Worm (Caenorhabditis elegans) whole organism, late embryonic: ENCODE measurements around the gene taf-8.

Source experiments
- ahr-1 ChIP-seq: sonication (generic microtip); optimal IDR thresholded peaks from 2 replicates; lab custom pipeline; 2016; ENCODE audit warnings: missing genetic modification characterization, missing compliant biosample characterization
- ama-1 ChIP-seq: fragments of 150-350 bp; optimal IDR thresholded peaks from 2 replicates; lab custom pipeline; 2014
- ceh-14 ChIP-seq: sonication (generic microtip); optimal IDR thresholded peaks from 2 replicates; lab custom pipeline; 2016; ENCODE audit warnings: missing genotype, missing genetic modification characterization, missing compliant biosample characterization
- dve-1 ChIP-seq: sonication (generic microtip); optimal IDR thresholded peaks from 2 replicates; lab custom pipeline; 2017; ENCODE audit warnings: antibody characterized with exemption, mild to moderate bottlenecking, missing genetic modification characterization, missing compliant biosample characterization
- hlh-30 ChIP-seq: sonication (generic microtip); optimal IDR thresholded peaks from 2 replicates; lab custom pipeline; 2017; ENCODE audit warnings: antibody characterized with exemption, missing genetic modification characterization, missing compliant biosample characterization; ENCODE audit not compliant: insufficient read depth
- madf-2 ChIP-seq: sonication (generic microtip); optimal IDR thresholded peaks from 2 replicates; lab custom pipeline; 2017; ENCODE audit warnings: missing genetic modification characterization, missing compliant biosample characterization
- nhr-11 ChIP-seq: fragments of 150-350 bp; optimal IDR thresholded peaks from 2 replicates; lab custom pipeline; 2014; ENCODE audit warnings: missing biosample characterization, missing genetic modification characterization
- pha-2 ChIP-seq: sonication (generic microtip); optimal IDR thresholded peaks from 2 replicates; lab custom pipeline; 2017; ENCODE audit warnings: mild to moderate bottlenecking, missing genetic modification characterization, missing compliant biosample characterization
- sox-4 ChIP-seq: sonication (generic microtip); optimal IDR thresholded peaks from 2 replicates; lab custom pipeline; 2017; ENCODE audit warnings: mild to moderate bottlenecking, missing genetic modification characterization, inconsistent platforms, missing compliant biosample characterization
- zip-5 ChIP-seq: sonication (generic microtip); optimal IDR thresholded peaks from 2 replicates; lab custom pipeline; 2016; ENCODE audit warnings: missing genetic modification characterization, missing compliant biosample characterization

DNA sequence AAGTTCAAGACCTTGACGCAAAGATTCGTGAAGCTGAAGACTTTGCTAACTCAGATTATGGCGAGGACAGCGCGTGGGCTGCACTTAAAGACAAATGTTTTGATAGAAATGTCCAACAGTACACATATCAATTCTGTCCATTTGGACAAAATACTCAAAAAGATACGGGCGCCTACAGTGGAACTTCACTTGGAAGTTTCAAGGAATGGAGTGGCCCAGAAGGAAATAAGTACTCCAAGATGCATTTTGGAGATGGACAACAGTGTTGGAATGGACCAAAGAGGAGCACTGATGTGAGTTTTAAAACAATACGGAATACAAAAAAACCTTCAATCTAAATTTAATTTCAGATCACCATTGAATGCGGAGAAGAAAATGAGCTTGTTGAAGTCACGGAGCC, 43.2 kb upstream of the taf-8 start:
- TF ChIP-seq ceh-14 (tag; lab: Kevin White, UChicago) (no peak), ama-1 (lab: Kevin White, UChicago) (no peak), nhr-11 (tag; lab: Kevin White, UChicago) (no peak), madf-2 (tag; lab: Kevin White, UChicago) (no peak), hlh-30 (tag; lab: Kevin White, UChicago) (no peak), zip-5 (no peak), ahr-1 (tag; lab: Kevin White, UChicago) (no peak), sox-4 (tag; lab: Kevin White, UChicago) (no peak), dve-1 (tag; lab: Kevin White, UChicago) (no peak), pha-2 (tag; lab: Kevin White, UChicago) (no peak)
